Fruit fly (Drosophila melanogaster) whole organism, wandering third instar larva: ENCODE data around the gene CG18748.
A peak's percentile ranks its signal among the peaks of the same experiment; 100 is the strongest.

Experiments
- Dif ChIP-seq: fragments of 200-275, 200-300 bp; sonication (Bioruptor generic); optimal IDR thresholded peaks from 2 replicates; lab custom pipeline; 2018; ENCODE audit warnings: missing biosample characterization, missing genetic modification characterization; ENCODE audit not compliant: partially characterized antibody
- OdsH ChIP-seq: fragments of 200-800 bp; sonication (Bioruptor generic); optimal IDR thresholded peaks from 2 replicates; lab custom pipeline; 2016; ENCODE audit warnings: missing biosample characterization, mild to moderate bottlenecking, missing genetic modification characterization
- Rel ChIP-seq, 2 experiments: fragments of 200-800 bp; sonication (Bioruptor generic) in 1 of 2; optimal IDR thresholded peaks; 2 replicates in 1 of 2; 3 replicates in 1 of 2; lab custom pipeline; 2016 to 2019; ENCODE audit warnings: mild to moderate bottlenecking in 2 of 2, missing biosample characterization in 2 of 2, missing genetic modification characterization in 2 of 2, moderate library complexity in 1 of 2
- dsf ChIP-seq: sonication (Bioruptor generic); optimal IDR thresholded peaks from 2 replicates; lab custom pipeline; 2016; ENCODE audit warnings: missing biosample characterization, missing genetic modification characterization, borderline replicate concordance
- fru ChIP-seq: fragments of 200-800 bp; sonication (Bioruptor generic); optimal IDR thresholded peaks from 3 replicates; lab custom pipeline; 2016; ENCODE audit warnings: missing biosample characterization, mild to moderate bottlenecking, missing genetic modification characterization
- h ChIP-seq: fragments of 200-800 bp; sonication (Bioruptor generic); optimal IDR thresholded peaks from 3 replicates; lab custom pipeline; 2016; ENCODE audit warnings: missing biosample characterization, mild to moderate bottlenecking, missing genetic modification characterization
- psq ChIP-seq: fragments of 200-800 bp; sonication (Bioruptor generic); optimal IDR thresholded peaks from 3 replicates; lab custom pipeline; 2017; ENCODE audit warnings: missing biosample characterization, mild to moderate bottlenecking, missing genetic modification characterization, moderate library complexity
- rgr ChIP-seq: fragments of 200-800 bp; sonication (Bioruptor generic); optimal IDR thresholded peaks from 3 replicates; lab custom pipeline; 2016; ENCODE audit warnings: missing biosample characterization, mild to moderate bottlenecking, missing genetic modification characterization

DNA sequence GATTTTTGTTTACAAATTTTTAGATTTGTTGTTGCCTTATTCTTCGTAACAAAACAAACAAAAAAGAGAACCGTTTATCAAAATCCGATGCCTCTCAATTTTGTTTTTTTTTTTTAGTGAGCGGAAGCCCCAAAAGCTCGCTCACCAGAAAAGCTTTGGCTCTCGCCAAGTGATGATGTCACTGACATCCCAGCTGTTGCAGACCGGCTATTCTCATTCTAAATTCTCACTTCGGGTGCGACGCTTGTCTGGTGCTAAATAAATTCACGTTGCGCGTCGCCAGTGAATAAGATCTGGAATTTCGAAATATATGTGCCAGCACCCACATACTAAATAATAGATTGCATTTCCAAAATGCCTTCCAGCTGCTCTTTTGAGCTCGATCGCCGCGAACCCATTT, 6.1 kb upstream of the CG18748 start, which contains the start of gene CG2641:
- TF ChIP-seq dsf (GFP tag; lab: Kevin White, UChicago) (no peak), fru (GFP tag; lab: Kevin White, UChicago) (no peak), OdsH (no peak), Rel (GFP tag; optimal IDR thresholded peaks at IDR 0.05; lab: Kevin White, UChicago) (peak; percentile 95), Rel (tag; optimal IDR thresholded peaks at IDR 0.05; lab: Kevin White, UChicago) (no peak), psq (GFP tag; lab: Kevin White, UChicago) (no peak), Dif (peak; percentile 38), rgr (GFP tag; lab: Kevin White, UChicago) (no peak), h (GFP tag; lab: Kevin White, UChicago) (no peak)
